Worm (Caenorhabditis elegans) whole organism, mixed stage, embryonic: ENCODE data around the gene C14B4.2.

Experiments used
- blmp-1 ChIP-seq: fragments of 150-350 bp; optimal IDR thresholded peaks from 2 replicates; lab custom pipeline; 2014; ENCODE audit warnings: missing biosample characterization, missing genetic modification characterization
- ces-1 ChIP-seq: fragments of 150-350 bp; optimal IDR thresholded peaks from 2 replicates; lab custom pipeline; 2014; ENCODE audit warnings: missing biosample characterization, missing genetic modification reagents, missing genetic modification characterization
- elt-3 ChIP-seq: fragments of 150-350 bp; optimal IDR thresholded peaks from 2 replicates; lab custom pipeline; 2014; ENCODE audit warnings: missing biosample characterization, missing genetic modification characterization
- lin-13 ChIP-seq: fragments of 150-350 bp; optimal IDR thresholded peaks from 2 replicates; lab custom pipeline; 2014; ENCODE audit warnings: missing biosample characterization, missing genetic modification characterization
- mls-2 ChIP-seq: sonication (generic microtip); optimal IDR thresholded peaks from 2 replicates; lab custom pipeline; 2016; ENCODE audit warnings: mild to moderate bottlenecking, missing genetic modification characterization, moderate library complexity, missing compliant biosample characterization
- nhr-76 ChIP-seq: sonication (generic microtip); optimal IDR thresholded peaks from 2 replicates; lab custom pipeline; 2017; ENCODE audit warnings: missing biosample characterization, missing genetic modification characterization
- pha-4 ChIP-seq: fragments of 150-350 bp; optimal IDR thresholded peaks from 2 replicates; lab custom pipeline; 2018; ENCODE audit warnings: missing biosample characterization, missing genetic modification reagents, missing genetic modification characterization
- sem-2 ChIP-seq: fragments of 200-800 bp; sonication (Bioruptor generic); optimal IDR thresholded peaks from 2 replicates; lab custom pipeline; 2018; ENCODE audit warnings: mild to moderate bottlenecking, missing genetic modification characterization, missing compliant biosample characterization
- sptf-1 ChIP-seq: sonication (generic microtip); optimal IDR thresholded peaks from 2 replicates; lab custom pipeline; 2017; ENCODE audit warnings: mild to moderate bottlenecking, missing genetic modification characterization, moderate library complexity, missing compliant biosample characterization
- tbx-8 ChIP-seq: fragments of 200-800 bp; sonication (Bioruptor generic); optimal IDR thresholded peaks from 2 replicates; lab custom pipeline; 2018; ENCODE audit warnings: mild to moderate bottlenecking, missing genetic modification characterization, moderate library complexity, missing compliant biosample characterization
- unc-39 ChIP-seq: fragments of 150-350 bp; optimal IDR thresholded peaks from 2 replicates; lab custom pipeline; 2014; ENCODE audit warnings: missing biosample characterization, missing genetic modification characterization
- unc-62 ChIP-seq: fragments of 150-350 bp; optimal IDR thresholded peaks from 2 replicates; lab custom pipeline; 2014; ENCODE audit warnings: missing biosample characterization, missing genetic modification reagents, missing genetic modification characterization
- ztf-11 ChIP-seq: fragments of 150-350 bp; optimal IDR thresholded peaks from 2 replicates; lab custom pipeline; 2014; ENCODE audit warnings: missing biosample characterization, missing genetic modification characterization

- TF ChIP-seq sem-2 (GFP tag; lab: Kevin White, UChicago) (no peak), tbx-8 (GFP tag; lab: Kevin White, UChicago) (no peak), unc-62 (GFP tag; lab: Kevin White, UChicago) (no peak), lin-13 (tag; lab: Kevin White, UChicago) (no peak), ces-1 (GFP tag; lab: Kevin White, UChicago) (no peak), unc-39 (no peak), elt-3 (no peak), mls-2 (tag; lab: Kevin White, UChicago) (no peak), sptf-1 (tag; lab: Kevin White, UChicago) (no peak), nhr-76 (tag; lab: Kevin White, UChicago) (no peak), ztf-11 (tag; lab: Kevin White, UChicago) (no peak), pha-4 (tag; lab: Kevin White, UChicago) (no peak), blmp-1 (no peak)
Observed at ce11 chrV:19303589-19304174, 58.8 kb downstream of the C14B4.2 start, which contains the start of the genes fbxb-63 and fbxb-61.
